Worm (Caenorhabditis elegans) whole organism, L2 larva: Measurements from ENCODE around the gene sri-42.
"Not testable (repeated sequence)": the region's sequence is repeated elsewhere in the genome, so short reads cannot be mapped to it uniquely, and the experiment has no call there.

Experiments used
- R02D3.7 ChIP-seq: fragments of 150-350 bp; optimal IDR thresholded peaks from 2 replicates; lab custom pipeline; 2014; ENCODE audit warnings: missing biosample characterization, missing genetic modification characterization
- Y55F3AM.14 ChIP-seq: fragments of 200-800 bp; sonication (Bioruptor generic); optimal IDR thresholded peaks from 2 replicates; lab custom pipeline; 2018; ENCODE audit warnings: mild to moderate bottlenecking, missing genetic modification characterization, missing compliant biosample characterization
- ZK546.5 ChIP-seq: sonication (generic microtip); optimal IDR thresholded peaks from 2 replicates; lab custom pipeline; 2017; ENCODE audit warnings: missing biosample characterization, missing genetic modification characterization
- aly-2 ChIP-seq: fragments of 150-350 bp; optimal IDR thresholded peaks from 2 replicates; lab custom pipeline; 2014; ENCODE audit warnings: missing biosample characterization, missing genetic modification characterization
- ama-1 ChIP-seq: fragments of 150-350 bp; optimal IDR thresholded peaks from 2 replicates; lab custom pipeline; 2018; ENCODE audit warnings: inconsistent platforms
- blmp-1 ChIP-seq: sonication (generic microtip); optimal IDR thresholded peaks from 2 replicates; lab custom pipeline; 2017; ENCODE audit warnings: missing genetic modification characterization, mild to moderate bottlenecking, missing compliant biosample characterization, antibody characterized with exemption, moderate library complexity; ENCODE audit not compliant: insufficient read depth
- ceh-82 ChIP-seq: fragments of 150-350 bp; optimal IDR thresholded peaks from 2 replicates; lab custom pipeline; 2014; ENCODE audit warnings: missing biosample characterization, missing genetic modification characterization
- crh-2 ChIP-seq: sonication (generic microtip); optimal IDR thresholded peaks from 2 replicates; lab custom pipeline; 2017; ENCODE audit warnings: missing biosample characterization, missing genetic modification characterization
- dmd-4 ChIP-seq: sonication (generic microtip); optimal IDR thresholded peaks from 2 replicates; lab custom pipeline; 2017; ENCODE audit warnings: missing biosample characterization, missing genetic modification characterization
- fos-1 ChIP-seq: fragments of 150-350 bp; optimal IDR thresholded peaks from 2 replicates; lab custom pipeline; 2014; ENCODE audit warnings: missing biosample characterization, missing genetic modification characterization
- gmeb-1 ChIP-seq: fragments of 150-350 bp; optimal IDR thresholded peaks from 2 replicates; lab custom pipeline; 2014; ENCODE audit warnings: missing biosample characterization, missing genetic modification characterization
- lin-13 ChIP-seq: fragments of 150-350 bp; optimal IDR thresholded peaks from 2 replicates; lab custom pipeline; 2014; ENCODE audit warnings: missing biosample characterization, missing genetic modification reagents, missing genetic modification characterization
- lin-39 ChIP-seq: fragments of 150-350 bp; optimal IDR thresholded peaks from 2 replicates; lab custom pipeline; 2014; ENCODE audit warnings: missing biosample characterization, missing genetic modification reagents, missing genetic modification characterization
- mab-5 ChIP-seq: fragments of 150-350 bp; optimal IDR thresholded peaks from 2 replicates; lab custom pipeline; 2014; ENCODE audit warnings: missing biosample characterization, missing genetic modification characterization
- nhr-11 ChIP-seq: fragments of 150-350 bp; optimal IDR thresholded peaks from 2 replicates; lab custom pipeline; 2014; ENCODE audit warnings: missing biosample characterization, missing genetic modification characterization
- nhr-129 ChIP-seq: fragments of 150-350 bp; optimal IDR thresholded peaks from 2 replicates; lab custom pipeline; 2014; ENCODE audit warnings: missing biosample characterization, missing genetic modification characterization
- nhr-21 ChIP-seq: fragments of 150-350 bp; optimal IDR thresholded peaks from 2 replicates; lab custom pipeline; 2014; ENCODE audit warnings: missing biosample characterization, missing genetic modification characterization
- nhr-23 ChIP-seq: fragments of 150-350 bp; optimal IDR thresholded peaks from 2 replicates; lab custom pipeline; 2014; ENCODE audit warnings: missing biosample characterization, missing genetic modification reagents, missing genetic modification characterization
- nhr-237 ChIP-seq: fragments of 150-350 bp; optimal IDR thresholded peaks from 2 replicates; lab custom pipeline; 2014; ENCODE audit warnings: missing biosample characterization, missing genetic modification characterization
- nhr-25 ChIP-seq: fragments of 150-350 bp; sonication (generic microtip); optimal IDR thresholded peaks from 3 replicates; lab custom pipeline; 2014; ENCODE audit warnings: missing biosample characterization, missing genetic modification characterization
- nhr-6 ChIP-seq: fragments of 150-350 bp; optimal IDR thresholded peaks from 2 replicates; lab custom pipeline; 2014; ENCODE audit warnings: missing biosample characterization, missing genetic modification characterization
- sem-4 ChIP-seq: fragments of 150-350 bp; optimal IDR thresholded peaks from 2 replicates; lab custom pipeline; 2014; ENCODE audit warnings: missing biosample characterization, missing genetic modification reagents, missing genetic modification characterization
- skn-1 ChIP-seq: sonication (generic microtip); optimal IDR thresholded peaks from 2 replicates; lab custom pipeline; 2017; ENCODE audit warnings: missing biosample characterization, missing genetic modification characterization
- sma-3 ChIP-seq: sonication (generic microtip); optimal IDR thresholded peaks from 2 replicates; lab custom pipeline; 2016; ENCODE audit warnings: missing genetic modification reagents, missing genetic modification characterization, missing compliant biosample characterization
- snpc-4 ChIP-seq: fragments of 150-350 bp; optimal IDR thresholded peaks from 2 replicates; lab custom pipeline; 2014; ENCODE audit warnings: missing biosample characterization, missing genetic modification characterization
- unc-55 ChIP-seq: fragments of 150-350 bp; sonication (generic microtip); optimal IDR thresholded peaks from 3 replicates; lab custom pipeline; 2014; ENCODE audit warnings: missing biosample characterization, missing genetic modification reagents, missing genetic modification characterization
- unc-62 ChIP-seq: fragments of 150-350 bp; optimal IDR thresholded peaks from 2 replicates; lab custom pipeline; 2014; ENCODE audit warnings: missing biosample characterization, missing genetic modification reagents, missing genetic modification characterization
- zag-1 ChIP-seq: fragments of 150-350 bp; optimal IDR thresholded peaks from 2 replicates; lab custom pipeline; 2014; ENCODE audit warnings: missing biosample characterization, missing genetic modification characterization
- ztf-4 ChIP-seq: fragments of 150-350 bp; optimal IDR thresholded peaks from 2 replicates; lab custom pipeline; 2014; ENCODE audit warnings: missing biosample characterization, missing genetic modification characterization

sri-42 gene

ce11 chrII:3142855-3143254 lies at the start of gene sri-42:
sri-42 (minus strand) TSS chrII:3142955.
- not testable (repeated sequence) for TF ChIP-seq nhr-129 (tag; lab: Kevin White, UChicago); sem-4 (tag; lab: Kevin White, UChicago); blmp-1

- TF ChIP-seq unc-62 (GFP tag; lab: Kevin White, UChicago); ZK546.5 (tag; lab: Kevin White, UChicago); nhr-23 (tag; lab: Kevin White, UChicago): not testable (repeated sequence)
Observed at ce11 chrII:3191544-3191943, 48.8 kb upstream of the sri-42 start, which contains the start of gene Y27F2A.9. Y27F2A.9 (minus strand) TSS chrII:3191644.

ce11 chrII:3189038-3189437 lies 46.3 kb upstream of the sri-42 start, which contains the start of gene Y27F2A.11:
Y27F2A.11 (plus strand) TSS chrII:3189338.
- TF ChIP-seq gmeb-1 (tag; lab: Kevin White, UChicago); mab-5; sem-4 (tag; lab: Kevin White, UChicago): not testable (repeated sequence)

ce11 chrII:3185848-3186247 lies 43.1 kb upstream of the sri-42 start:
- no peak for TF ChIP-seq aly-2 (tag; lab: Kevin White, UChicago)
- no peak for TF ChIP-seq ama-1 (lab: Kevin White, UChicago)
- no peak for TF ChIP-seq nhr-11
- no peak for TF ChIP-seq lin-13
- TF ChIP-seq zag-1 (tag; lab: Kevin White, UChicago) = no peak

- not testable (repeated sequence) for TF ChIP-seq ztf-4, nhr-25, snpc-4 (tag; lab: Kevin White, UChicago)
Observed at ce11 chrII:3184858-3185257, 42.1 kb upstream of the sri-42 start, which contains the start of gene sri-78. sri-78 (plus strand) TSS chrII:3185158.

ce11 chrII:3183300-3183840 lies 40.6 kb upstream of the sri-42 start, which contains the start of the genes Y27F2A.6 and Y27F2A.8:
Y27F2A.6 (minus strand) TSS chrII:3183400.
Y27F2A.8 (plus strand) TSS chrII:3183790.
- not testable (repeated sequence) for TF ChIP-seq mab-5; nhr-23 (tag; lab: Kevin White, UChicago); nhr-6 (tag; lab: Kevin White, UChicago)

ce11 chrII:3177663-3178062 lies 34.9 kb upstream of the sri-42 start, which contains the start of gene sri-40:
sri-40 (plus strand) TSS chrII:3177963.
- TF ChIP-seq gmeb-1, ceh-82, crh-2 (tag; lab: Kevin White, UChicago): not testable (repeated sequence)

ce11 chrII:3172176-3172575 lies 29.4 kb upstream of the sri-42 start, which contains the start of gene Y27F2A.10:
Y27F2A.10 (minus strand) TSS chrII:3172276.
- no peak for TF ChIP-seq fos-1
- TF ChIP-seq Y55F3AM.14 (GFP tag; lab: Kevin White, UChicago) = no peak
- no peak for TF ChIP-seq aly-2 (tag; lab: Kevin White, UChicago)
- TF ChIP-seq sem-4 (tag; lab: Kevin White, UChicago) = no peak
- no peak for TF ChIP-seq sma-3
- no peak for TF ChIP-seq snpc-4 (tag; lab: Kevin White, UChicago)
- TF ChIP-seq unc-55 (GFP tag; lab: Kevin White, UChicago) = no peak
- no peak for TF ChIP-seq lin-39 (tag; lab: Kevin White, UChicago)
- no peak for TF ChIP-seq nhr-21
- no peak for TF ChIP-seq R02D3.7 (tag; lab: Kevin White, UChicago)
- no peak for TF ChIP-seq nhr-6 (tag; lab: Kevin White, UChicago)
- TF ChIP-seq nhr-237 (tag; lab: Kevin White, UChicago) = no peak
- no peak for TF ChIP-seq skn-1 (tag; lab: Kevin White, UChicago)
- TF ChIP-seq dmd-4 = no peak
